Worm (Caenorhabditis elegans) whole organism, L4 larva: ENCODE data around the gene R10E11.6.

Experiments used
- F44E2.7 ChIP-seq: fragments of 200-800 bp; sonication (Bioruptor generic); IDR thresholded peaks from 2 replicates; pipeline ENCODE4 v2.1.2; 2022; ENCODE audit warnings: missing genetic modification characterization, missing compliant biosample characterization
- R02D3.7 ChIP-seq: fragments of 150-350 bp; sonication (generic microtip); optimal IDR thresholded peaks from 3 replicates; lab custom pipeline; 2014; ENCODE audit warnings: missing biosample characterization, missing genetic modification characterization
- T26A8.4 ChIP-seq: fragments of 200-800 bp; sonication (Bioruptor generic); IDR thresholded peaks from 2 replicates; pipeline ENCODE4 v1.3.6; 2022; ENCODE audit warnings: missing genetic modification characterization, missing compliant biosample characterization
- Y105C5A.15 ChIP-seq: fragments of 200-800 bp; sonication (Bioruptor generic); IDR thresholded peaks from 2 replicates; pipeline ENCODE4 v1.3.6; 2022; ENCODE audit warnings: missing genetic modification characterization, missing compliant biosample characterization
- Y48G9A.11 ChIP-seq: fragments of 200-800 bp; sonication (Bioruptor generic); IDR thresholded peaks from 2 replicates; pipeline ENCODE4 v1.3.6; 2022; ENCODE audit warnings: missing genetic modification reagents, missing genetic modification characterization, missing compliant biosample characterization
- Y75B8A.6 ChIP-seq: fragments of 200-800 bp; sonication (Bioruptor generic); IDR thresholded peaks from 2 replicates; pipeline ENCODE4 v1.3.6; 2022; ENCODE audit warnings: missing genetic modification reagents, missing genetic modification characterization, missing compliant biosample characterization
- aha-1 ChIP-seq: fragments of 150-350 bp; peaks from one replicate; lab custom pipeline; 2014; ENCODE audit warnings: missing biosample characterization, missing genetic modification characterization
- aly-2 ChIP-seq: sonication (generic microtip); optimal IDR thresholded peaks from 2 replicates; lab custom pipeline; 2018; ENCODE audit warnings: missing biosample characterization, missing genetic modification characterization
- ama-1 ChIP-seq: fragments of 150-350 bp; optimal IDR thresholded peaks from 2 replicates; lab custom pipeline; 2014; ENCODE audit warnings: inconsistent platforms, mixed read lengths
- ceh-82 ChIP-seq: sonication (generic microtip); optimal IDR thresholded peaks from 2 replicates; lab custom pipeline; 2017; ENCODE audit warnings: missing biosample characterization, missing genetic modification characterization
- ctbp-1 ChIP-seq: fragments of 200-800 bp; sonication (Bioruptor generic); IDR thresholded peaks from 2 replicates; pipeline ENCODE4 v1.3.6; 2022; ENCODE audit warnings: missing genetic modification reagents, missing genetic modification characterization, missing compliant biosample characterization
- daf-12 ChIP-seq: fragments of 150-350 bp; optimal IDR thresholded peaks from 2 replicates; lab custom pipeline; 2014; ENCODE audit warnings: missing biosample characterization, missing genetic modification reagents, missing genetic modification characterization
- daf-8 ChIP-seq: fragments of 200-800 bp; sonication (Bioruptor generic); IDR thresholded peaks from 2 replicates; pipeline ENCODE4 v1.3.6; 2022; ENCODE audit warnings: missing genetic modification characterization, missing compliant biosample characterization
- dmd-6 ChIP-seq: fragments of 200-800 bp; sonication (Bioruptor generic); IDR thresholded peaks from 2 replicates; pipeline ENCODE4 v1.3.6; 2022; ENCODE audit warnings: missing genetic modification reagents, missing genetic modification characterization, missing compliant biosample characterization
- dmd-8 ChIP-seq: fragments of 200-800 bp; sonication (Bioruptor generic); IDR thresholded peaks from 2 replicates; pipeline ENCODE4 v1.3.6; 2022; ENCODE audit warnings: missing genetic modification characterization, missing compliant biosample characterization
- egl-27 ChIP-seq: sonication (generic microtip); optimal IDR thresholded peaks from 3 replicates; lab custom pipeline; 2017; ENCODE audit warnings: missing biosample characterization, missing genetic modification reagents, missing genetic modification characterization
- egl-43 ChIP-seq: fragments of 200-800 bp; sonication (Bioruptor generic); IDR thresholded peaks from 2 replicates; pipeline ENCODE4 v1.3.6; 2022; ENCODE audit warnings: missing genetic modification reagents, missing genetic modification characterization, missing compliant biosample characterization
- fos-1 ChIP-seq: fragments of 150-350 bp; optimal IDR thresholded peaks from 2 replicates; lab custom pipeline; 2014; ENCODE audit warnings: missing biosample characterization, missing genetic modification characterization
- gei-8 ChIP-seq: fragments of 200-800 bp; sonication (Bioruptor generic); optimal IDR thresholded peaks from 2 replicates; lab custom pipeline; 2018; ENCODE audit warnings: mild to moderate bottlenecking, missing genetic modification characterization, missing compliant biosample characterization
- hlh-11 ChIP-seq: fragments of 200-800 bp; sonication (Bioruptor generic); optimal IDR thresholded peaks from 2 replicates; lab custom pipeline; 2018; ENCODE audit warnings: mild to moderate bottlenecking, missing genetic modification characterization, missing compliant biosample characterization
- hlh-30 ChIP-seq: sonication (generic microtip); optimal IDR thresholded peaks from 2 replicates; lab custom pipeline; 2017; ENCODE audit warnings: antibody characterized with exemption, mild to moderate bottlenecking, missing genetic modification characterization, missing compliant biosample characterization; ENCODE audit not compliant: insufficient read depth
- hmg-1.1 ChIP-seq: fragments of 200-800 bp; sonication (Bioruptor generic); IDR thresholded peaks from 2 replicates; pipeline ENCODE4 v1.3.6; 2022; ENCODE audit warnings: missing genetic modification reagents, missing genetic modification characterization, missing compliant biosample characterization
- madf-9 ChIP-seq: fragments of 200-800 bp; sonication (Bioruptor generic); conservative IDR thresholded peaks from 2 replicates; pipeline ENCODE4 v1.3.6; 2022; ENCODE audit warnings: missing genetic modification reagents, missing genetic modification characterization, missing compliant biosample characterization
- mdt-29 ChIP-seq: fragments of 200-800 bp; sonication (Bioruptor generic); IDR thresholded peaks from 2 replicates; pipeline ENCODE4 v1.3.6; 2022; ENCODE audit warnings: missing genetic modification reagents, missing genetic modification characterization, missing compliant biosample characterization
- mes-2 ChIP-seq: sonication (generic microtip); optimal IDR thresholded peaks from 2 replicates; lab custom pipeline; 2016; ENCODE audit warnings: missing genotype, mild to moderate bottlenecking, missing genetic modification characterization, missing compliant biosample characterization; ENCODE audit not compliant: poor library complexity, severe bottlenecking
- nhr-10 ChIP-seq: fragments of 150-350 bp; optimal IDR thresholded peaks from 2 replicates; lab custom pipeline; 2014; ENCODE audit warnings: missing biosample characterization, missing genetic modification characterization
- nhr-102 ChIP-seq: sonication (generic microtip); optimal IDR thresholded peaks from 2 replicates; lab custom pipeline; 2016; ENCODE audit warnings: mild to moderate bottlenecking, missing genetic modification characterization, moderate library complexity, missing compliant biosample characterization
- nhr-111 ChIP-seq: fragments of 200-800 bp; sonication (Bioruptor generic); optimal IDR thresholded peaks from 2 replicates; lab custom pipeline; 2018; ENCODE audit warnings: mild to moderate bottlenecking, missing genetic modification characterization, missing compliant biosample characterization
- nhr-28 ChIP-seq: fragments of 150-350 bp; optimal IDR thresholded peaks from 2 replicates; lab custom pipeline; 2014; ENCODE audit warnings: missing biosample characterization, missing genetic modification characterization
- nhr-41 ChIP-seq: fragments of 200-800 bp; sonication (Bioruptor generic); IDR thresholded peaks from 2 replicates; pipeline ENCODE4 v1.3.6; 2022; ENCODE audit warnings: missing genetic modification reagents, missing genetic modification characterization, missing compliant biosample characterization
- nhr-6 ChIP-seq: fragments of 150-350 bp; optimal IDR thresholded peaks from 2 replicates; lab custom pipeline; 2014; ENCODE audit warnings: missing biosample characterization, missing genetic modification characterization
- nhr-76 ChIP-seq: fragments of 150-350 bp; optimal IDR thresholded peaks from 2 replicates; lab custom pipeline; 2014; ENCODE audit warnings: missing biosample characterization, missing genetic modification characterization
- nhr-77 ChIP-seq: fragments of 150-350 bp; optimal IDR thresholded peaks from 2 replicates; lab custom pipeline; 2014; ENCODE audit warnings: missing biosample characterization, missing genetic modification characterization
- php-3 ChIP-seq: fragments of 200-800 bp; sonication (Bioruptor generic); IDR thresholded peaks from 2 replicates; pipeline ENCODE4 v1.3.6; 2022; ENCODE audit warnings: missing genetic modification reagents, missing genetic modification characterization, missing compliant biosample characterization
- saeg-2 ChIP-seq: fragments of 200-800 bp; sonication (Bioruptor generic); IDR thresholded peaks from 2 replicates; pipeline ENCODE4 v1.3.6; 2022; ENCODE audit warnings: missing genetic modification reagents, missing genetic modification characterization, missing compliant biosample characterization
- sdz-12 ChIP-seq: fragments of 200-800 bp; sonication (Bioruptor generic); optimal IDR thresholded peaks from 2 replicates; lab custom pipeline; 2018; ENCODE audit warnings: mild to moderate bottlenecking, missing genetic modification characterization, missing compliant biosample characterization
- set-16 ChIP-seq: fragments of 200-800 bp; sonication (Bioruptor generic); IDR thresholded peaks from 2 replicates; pipeline ENCODE4 v1.3.6; 2022; ENCODE audit warnings: missing genetic modification reagents, missing genetic modification characterization, missing compliant biosample characterization
- snpc-1.2 ChIP-seq: fragments of 200-800 bp; sonication (Bioruptor generic); IDR thresholded peaks from 2 replicates; pipeline ENCODE4 v1.3.6; 2022; ENCODE audit warnings: missing genetic modification reagents, missing genetic modification characterization, missing compliant biosample characterization
- spr-3 ChIP-seq: fragments of 200-800 bp; sonication (Bioruptor generic); optimal IDR thresholded peaks from 2 replicates; lab custom pipeline; 2018; ENCODE audit warnings: mild to moderate bottlenecking, missing genetic modification characterization, missing compliant biosample characterization
- tra-1 ChIP-seq: fragments of 200-800 bp; sonication (Bioruptor generic); IDR thresholded peaks from 2 replicates; pipeline ENCODE4 v1.3.6; 2022; ENCODE audit warnings: missing genetic modification reagents, missing genetic modification characterization, missing compliant biosample characterization
- unc-130 ChIP-seq: sonication (generic microtip); optimal IDR thresholded peaks from 2 replicates; lab custom pipeline; 2016; ENCODE audit warnings: missing genetic modification reagents, missing genetic modification characterization, missing compliant biosample characterization
- unc-62 ChIP-seq, 3 experiments: fragments of 150-350 bp in 1 of 3; sonication (generic microtip); optimal IDR thresholded peaks in 2 of 3; peaks in 1 of 3; 1 replicate in 1 of 3; 2 replicates in 2 of 3; lab custom pipeline; 2014 to 2017; ENCODE audit warnings: missing biosample characterization in 3 of 3, missing genetic modification characterization in 3 of 3, missing genetic modification reagents in 3 of 3, missing genotype in 1 of 3
- vab-7 ChIP-seq: fragments of 200-800 bp; sonication (Bioruptor generic); IDR thresholded peaks from 2 replicates; pipeline ENCODE4 v1.3.6; 2022; ENCODE audit warnings: missing genetic modification reagents, missing genetic modification characterization, missing compliant biosample characterization
- zag-1 ChIP-seq: fragments of 150-350 bp; optimal IDR thresholded peaks from 2 replicates; lab custom pipeline; 2014; ENCODE audit warnings: missing biosample characterization, missing genetic modification characterization
- zip-11 ChIP-seq: fragments of 200-800 bp; sonication (Bioruptor generic); IDR thresholded peaks from 2 replicates; pipeline ENCODE4 v1.3.6; 2022; ENCODE audit warnings: missing genetic modification characterization, missing compliant biosample characterization
- zip-2 ChIP-seq: fragments of 150-350 bp; optimal IDR thresholded peaks from 2 replicates; lab custom pipeline; 2014; ENCODE audit warnings: missing biosample characterization, missing genetic modification characterization
- ztf-7 ChIP-seq: fragments of 150-350 bp; optimal IDR thresholded peaks from 2 replicates; lab custom pipeline; 2014; ENCODE audit warnings: missing biosample characterization, missing genetic modification characterization

R10E11.6 gene

DNA sequence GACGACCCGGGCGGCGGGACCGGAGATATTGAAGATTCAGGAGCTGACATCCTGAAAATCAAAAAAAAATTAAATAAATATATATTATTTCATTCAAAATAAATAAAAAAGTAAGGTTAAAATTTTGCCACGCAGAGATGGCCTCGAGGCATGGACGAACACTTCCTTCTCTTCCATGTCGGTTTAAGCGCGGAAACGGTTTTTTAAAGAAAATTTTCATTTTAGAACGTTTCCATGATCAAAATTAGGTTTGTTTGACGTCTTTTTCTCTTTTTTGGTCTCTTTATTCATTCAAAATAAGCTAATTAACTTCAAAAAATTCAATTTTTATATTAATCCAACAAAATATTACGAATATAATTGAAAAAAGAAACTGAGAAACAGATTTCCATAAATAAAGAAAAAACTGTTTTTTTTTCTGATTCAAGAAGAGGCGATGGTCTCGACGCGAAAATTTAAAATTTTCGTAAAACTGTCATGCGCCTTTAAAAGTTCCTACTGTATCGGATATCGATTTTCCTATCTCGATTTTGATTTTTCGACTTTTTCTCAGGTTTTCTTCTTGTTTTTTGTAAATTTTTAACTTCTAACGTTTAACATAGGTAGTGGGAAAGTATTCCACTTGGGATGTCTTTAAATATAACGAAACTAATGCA lies 20.6 kb upstream of the R10E11.6 start, which contains the start of gene gcc-2:
Gene gcc-2, minus strand, starts transcription at position 51 of the 656 bp plus-strand sequence.
- TF ChIP-seq vab-7 (GFP tag; lab: Robert Waterston, UW) = no peak
- TF ChIP-seq nhr-111 (GFP tag; lab: Kevin White, UChicago) = no peak
- no peak for TF ChIP-seq unc-130
- TF ChIP-seq mes-2 (tag; lab: Kevin White, UChicago) = peak; percentile 9
- TF ChIP-seq aha-1 (tag; lab: Kevin White, UChicago) = peak; percentile 13
- TF ChIP-seq daf-12 (tag; lab: Kevin White, UChicago) = no peak

DNA sequence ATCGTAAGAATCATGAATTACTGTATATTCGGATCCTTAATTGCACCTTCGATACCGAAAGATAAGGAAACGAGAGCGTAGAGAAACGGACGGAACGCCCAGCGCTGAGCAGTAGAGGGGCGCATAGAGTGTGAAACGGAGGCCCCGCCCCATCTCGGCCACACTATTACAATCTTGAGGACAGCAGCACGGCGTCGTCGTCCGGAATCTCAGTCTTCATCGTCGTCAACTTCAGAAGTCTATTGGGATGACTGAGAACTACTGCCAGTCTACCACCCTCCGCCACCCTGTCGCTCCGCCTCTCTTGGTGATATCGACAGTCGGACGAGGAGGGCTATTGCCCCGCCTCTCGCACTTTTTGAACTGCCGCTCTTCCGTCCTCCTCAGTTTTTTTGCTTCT lies 18.1 kb upstream of the R10E11.6 start:
- peak; percentile 62; the same call in 1 of the 2 replicates for TF ChIP-seq set-16 (GFP tag; lab: Robert Waterston, UW)
- no peak for TF ChIP-seq zip-2
- TF ChIP-seq hmg-1.1 (GFP tag; lab: Robert Waterston, UW) = 0 out of 2 replicates have a peak, but pooled peaks have one; percentile 18
- TF ChIP-seq Y105C5A.15 (GFP tag; lab: Robert Waterston, UW) = no peak
- no peak for TF ChIP-seq ztf-7 (tag; lab: Kevin White, UChicago)
- 0 out of 2 replicates have a peak, but pooled peaks have one; percentile 7 for TF ChIP-seq ctbp-1 (GFP tag; lab: Robert Waterston, UW)
- TF ChIP-seq hlh-11 (tag; lab: Kevin White, UChicago) = no peak
- TF ChIP-seq ceh-82 (tag; lab: Kevin White, UChicago) = no peak
- peak; percentile 15; the same call in 1 of the 2 replicates for TF ChIP-seq mdt-29 (GFP tag; lab: Robert Waterston, UW)
- peak; percentile 53 for TF ChIP-seq egl-43
- TF ChIP-seq nhr-10 (tag; lab: Kevin White, UChicago) = no peak
- no peak for TF ChIP-seq aly-2
- no peak for TF ChIP-seq R02D3.7
- no peak for TF ChIP-seq T26A8.4 (GFP tag; lab: Robert Waterston, UW)
- TF ChIP-seq unc-62 (GFP tag; optimal IDR thresholded peaks at IDR 0.05 in 1 of 2; lab: Kevin White, UChicago) = peak in 1 of 2 experiments; percentile 68
- no peak for TF ChIP-seq unc-62 (tag; optimal IDR thresholded peaks at IDR 0.05; lab: Kevin White, UChicago)
- TF ChIP-seq dmd-6 (GFP tag; lab: Robert Waterston, UW) = no peak

DNA sequence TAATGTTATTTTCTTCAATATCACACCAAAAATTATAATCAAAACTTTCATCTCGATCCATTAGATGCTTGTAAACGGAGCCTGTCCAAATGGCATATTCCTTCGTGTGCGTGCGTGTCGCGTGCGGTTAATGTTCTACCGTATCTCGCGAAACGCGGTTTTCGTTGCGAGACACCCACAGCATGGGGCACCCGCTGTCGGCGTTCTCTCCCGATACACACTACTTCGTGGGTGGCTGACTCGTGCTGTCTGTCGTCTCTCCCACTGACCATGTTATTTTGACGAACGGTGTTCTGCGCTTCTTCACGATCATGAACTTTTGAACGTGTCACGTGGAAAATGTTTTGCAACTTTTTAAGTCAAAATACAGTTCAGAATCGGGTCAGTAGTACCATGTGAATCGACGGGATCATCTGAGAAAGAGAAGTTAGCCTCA lies 17.3 kb upstream of the R10E11.6 start:
- TF ChIP-seq spr-3 = peak; percentile 98
- peak; percentile 74 for TF ChIP-seq nhr-76
- TF ChIP-seq php-3 (GFP tag; lab: Robert Waterston, UW) = peak; percentile 96
- TF ChIP-seq T26A8.4 (GFP tag; lab: Robert Waterston, UW) = peak; percentile 99
- TF ChIP-seq egl-27 = peak; percentile 19
- TF ChIP-seq Y48G9A.11 = peak; percentile 63; the same call in 1 of the 2 replicates
- TF ChIP-seq madf-9 (GFP tag; lab: Robert Waterston, UW) = peak; percentile 92
- TF ChIP-seq saeg-2 (GFP tag; lab: Robert Waterston, UW) = peak; percentile 99
- TF ChIP-seq nhr-28 (tag; lab: Kevin White, UChicago) = peak; percentile 90
- TF ChIP-seq zip-11 (GFP tag; lab: Robert Waterston, UW) = peak; percentile 48; the same call in 1 of the 2 replicates
- TF ChIP-seq dmd-8 (GFP tag; lab: Robert Waterston, UW) = 0 out of 2 replicates have a peak, but pooled peaks have one; percentile 56
- TF ChIP-seq Y75B8A.6 (GFP tag; lab: Robert Waterston, UW) = peak; percentile 95
- TF ChIP-seq snpc-1.2 = peak; percentile 78
- TF ChIP-seq nhr-102 = peak; percentile 98
- TF ChIP-seq sdz-12 (GFP tag; lab: Kevin White, UChicago) = peak; percentile 97
- peak; percentile 87 for TF ChIP-seq fos-1 (tag; lab: Kevin White, UChicago)
- peak; percentile 96 for TF ChIP-seq nhr-41
- TF ChIP-seq zip-2 = peak; percentile 82
- peak; percentile 97 for TF ChIP-seq nhr-77 (tag; lab: Kevin White, UChicago)
- TF ChIP-seq tra-1 (GFP tag; lab: Robert Waterston, UW) = peak; percentile 96
- peak; percentile 99 for TF ChIP-seq hlh-30
- TF ChIP-seq daf-8 (GFP tag; lab: Robert Waterston, UW) = 0 out of 2 replicates have a peak, but pooled peaks have one; percentile 51
- TF ChIP-seq zag-1 = peak; percentile 80
- peak; percentile 98 for TF ChIP-seq gei-8 (GFP tag; lab: Kevin White, UChicago)
- peak; percentile 73; the same call in 1 of the 2 replicates for TF ChIP-seq F44E2.7 (GFP tag; lab: Robert Waterston, UW)
- peak; percentile 95 for TF ChIP-seq ama-1 (lab: Kevin White, UChicago)
- TF ChIP-seq nhr-6 (tag; lab: Kevin White, UChicago) = peak; percentile 96
